Fruit fly (Drosophila melanogaster) whole organism, larva: Measurements from ENCODE around the gene CG8209.

ENCODE experiments used
- noc ChIP-seq: fragments of 200-800 bp; sonication (Bioruptor generic); optimal IDR thresholded peaks from 3 replicates; lab custom pipeline; 2019; ENCODE audit warnings: missing biosample characterization, mild to moderate bottlenecking, missing genetic modification characterization, moderate library complexity

Gene CG8209

dm6 chr3L:7978777-7979649 lies 2.8 kb downstream of the CG8209 start, which contains the start of gene nmo:
TSS of gene nmo (plus strand) at chr3L:7979046.
- TF ChIP-seq noc: peak; percentile 62

- TF ChIP-seq noc: no peak
Measured at dm6 chr3L:7981228-7981854, 5.1 kb downstream of the CG8209 start.

- TF ChIP-seq noc: no peak
Measured at dm6 chr3L:7981956-7982355, 5.8 kb downstream of the CG8209 start.

dm6 chr3L:7983602-7984223 lies 7.5 kb downstream of the CG8209 start:
- no peak for TF ChIP-seq noc

- no peak for TF ChIP-seq noc
Measured at dm6 chr3L:7984623-7985237, 8.5 kb downstream of the CG8209 start.

- TF ChIP-seq noc: no peak
Measured at dm6 chr3L:7988401-7988800, 12.2 kb downstream of the CG8209 start.

- no peak for TF ChIP-seq noc
Measured at dm6 chr3L:7988828-7989673, 12.8 kb downstream of the CG8209 start.

- TF ChIP-seq noc: no peak
Measured at dm6 chr3L:7990256-7990655, 14.1 kb downstream of the CG8209 start.

- no peak for TF ChIP-seq noc
Measured at dm6 chr3L:7992854-7993253, 16.6 kb downstream of the CG8209 start.

dm6 chr3L:7993570-7994319 lies 17.5 kb downstream of the CG8209 start:
- TF ChIP-seq noc: no peak

dm6 chr3L:7996364-7996763 lies 20.2 kb downstream of the CG8209 start:
- TF ChIP-seq noc: no peak

- no peak for TF ChIP-seq noc
Measured at dm6 chr3L:7999933-8000332, 23.7 kb downstream of the CG8209 start.

dm6 chr3L:8001057-8001597 lies 24.9 kb downstream of the CG8209 start:
- no peak for TF ChIP-seq noc

dm6 chr3L:8005770-8006169 lies 29.6 kb downstream of the CG8209 start:
- no peak for TF ChIP-seq noc
